Fruit fly (Drosophila melanogaster): ENCODE results near the gene CG46281.

DNA sequence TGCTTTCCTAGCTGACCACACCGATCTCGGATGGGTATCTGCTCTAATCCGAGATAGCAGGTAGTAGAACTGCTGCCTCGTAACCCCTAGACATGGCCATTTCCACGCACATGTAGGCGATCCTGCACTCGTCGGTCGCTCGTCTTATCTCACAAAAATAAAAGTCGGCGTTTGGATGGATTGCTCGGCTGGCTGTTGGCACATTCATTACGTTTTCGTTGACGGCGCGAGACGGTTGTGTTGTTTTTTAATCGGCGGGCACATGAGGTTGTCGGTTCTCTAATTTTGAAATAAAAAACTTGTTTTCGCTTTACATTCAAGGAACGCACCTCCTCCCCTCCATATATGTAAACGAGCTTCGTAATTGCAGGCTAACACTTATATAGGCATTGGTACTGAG, 2.2 kb upstream of the CG46281 start, which contains the start of gene ry:
- TF ChIP-seq dmrt93B (GFP tag; optimal IDR thresholded peaks at IDR 0.05) (no peak), Mio (GFP tag; optimal IDR thresholded peaks at IDR 0.05) (no peak), psq (GFP tag; optimal IDR thresholded peaks at IDR 0.05) (no peak), HLH106 (tag; optimal IDR thresholded peaks at IDR 0.05) (no peak)

Data from whole organism, wandering third instar larva.